Worm (Caenorhabditis elegans) whole organism, young adult: ENCODE data around the gene nhr-228.
"Not testable (repeated sequence)": the region's sequence is repeated elsewhere in the genome, so short reads cannot be mapped to it uniquely, and the experiment has no call there.

Experiments
- B0261.1 ChIP-seq: sonication (generic microtip); optimal IDR thresholded peaks from 2 replicates; lab custom pipeline; 2016; ENCODE audit warnings: mild to moderate bottlenecking, missing genetic modification characterization, moderate library complexity, missing compliant biosample characterization
- C17E4.6 ChIP-seq: fragments of 200-800 bp; sonication (Bioruptor generic); IDR thresholded peaks from 2 replicates; pipeline ENCODE4 v1.3.6; 2022; ENCODE audit warnings: missing genetic modification reagents, missing genetic modification characterization, missing compliant biosample characterization
- F39B2.1 ChIP-seq: fragments of 200-800 bp; sonication (Bioruptor generic); IDR thresholded peaks from 2 replicates; pipeline ENCODE4 v1.3.6; 2022; ENCODE audit warnings: missing genetic modification reagents, missing genetic modification characterization, missing compliant biosample characterization
- T26A5.8 ChIP-seq: sonication (generic microtip); optimal IDR thresholded peaks from 2 replicates; lab custom pipeline; 2016; ENCODE audit warnings: missing genetic modification characterization, missing compliant biosample characterization
- Y53F4B.3 ChIP-seq: fragments of 200-800 bp; sonication (Bioruptor generic); IDR thresholded peaks from 2 replicates; pipeline ENCODE4 v1.3.6; 2022; ENCODE audit warnings: missing genetic modification reagents, missing genetic modification characterization, missing compliant biosample characterization
- Y53G8AR.9 ChIP-seq: fragments of 200-800 bp; sonication (Bioruptor generic); conservative IDR thresholded peaks from 2 replicates; pipeline ENCODE4 v1.3.6; 2022; ENCODE audit warnings: missing genetic modification reagents, missing genetic modification characterization, missing compliant biosample characterization
- Y56A3A.18 ChIP-seq: fragments of 200-800 bp; sonication (Bioruptor generic); IDR thresholded peaks from 2 replicates; pipeline ENCODE4 v1.3.6; 2022; ENCODE audit warnings: missing genetic modification reagents, missing genetic modification characterization, missing compliant biosample characterization
- Y79H2A.3 ChIP-seq: fragments of 200-800 bp; sonication (Bioruptor generic); conservative IDR thresholded peaks from 2 replicates; pipeline ENCODE4 v1.3.6; 2022; ENCODE audit warnings: missing genetic modification reagents, missing genetic modification characterization, missing compliant biosample characterization
- akir-1 ChIP-seq: fragments of 200-800 bp; sonication (Bioruptor generic); optimal IDR thresholded peaks from 2 replicates; lab custom pipeline; 2018; ENCODE audit warnings: mild to moderate bottlenecking, missing genetic modification characterization, moderate library complexity, missing compliant biosample characterization
- aptf-3 ChIP-seq: fragments of 200-800 bp; sonication (Bioruptor generic); IDR thresholded peaks from 2 replicates; pipeline ENCODE4 v1.3.6; 2022; ENCODE audit warnings: missing genetic modification characterization, missing compliant biosample characterization
- atf-7 ChIP-seq: sonication (generic microtip); optimal IDR thresholded peaks from 2 replicates; lab custom pipeline; 2017; ENCODE audit warnings: mild to moderate bottlenecking, missing genetic modification characterization, missing compliant biosample characterization
- athp-1 ChIP-seq: sonication (generic microtip); optimal IDR thresholded peaks from 2 replicates; lab custom pipeline; 2017; ENCODE audit warnings: mild to moderate bottlenecking, missing genetic modification characterization, missing compliant biosample characterization
- ccch-3 ChIP-seq: fragments of 200-800 bp; sonication (Bioruptor generic); optimal IDR thresholded peaks from 2 replicates; lab custom pipeline; 2018; ENCODE audit warnings: mild to moderate bottlenecking, missing genetic modification characterization, missing compliant biosample characterization
- ceh-91 ChIP-seq: fragments of 200-800 bp; sonication (Bioruptor generic); IDR thresholded peaks from 2 replicates; pipeline ENCODE4 v1.3.6; 2022; ENCODE audit warnings: missing genetic modification reagents, missing genetic modification characterization, missing compliant biosample characterization
- egl-44 ChIP-seq: fragments of 200-800 bp; sonication (Bioruptor generic); IDR thresholded peaks from 2 replicates; pipeline ENCODE4 v1.3.6; 2022; ENCODE audit warnings: missing genetic modification reagents, missing genetic modification characterization, missing compliant biosample characterization
- him-1 ChIP-seq: sonication (generic microtip); optimal IDR thresholded peaks from 2 replicates; lab custom pipeline; 2016; ENCODE audit warnings: missing genotype, missing genetic modification reagents, missing genetic modification characterization, missing compliant biosample characterization
- hlh-12 ChIP-seq: sonication (generic microtip); optimal IDR thresholded peaks from 2 replicates; lab custom pipeline; 2016; ENCODE audit warnings: missing genetic modification characterization, missing compliant biosample characterization
- hmg-20 ChIP-seq: fragments of 200-800 bp; sonication (Bioruptor generic); IDR thresholded peaks from 2 replicates; pipeline ENCODE4 v1.3.6; 2022; ENCODE audit warnings: missing genetic modification reagents, missing genetic modification characterization, missing compliant biosample characterization
- hsf-1 ChIP-seq: fragments of 200-800 bp; sonication (Bioruptor generic); IDR thresholded peaks from 2 replicates; pipeline ENCODE4 v1.3.6; 2022; ENCODE audit warnings: missing genetic modification reagents, missing genetic modification characterization, missing compliant biosample characterization
- lsl-1 ChIP-seq: fragments of 200-800 bp; sonication (Bioruptor generic); optimal IDR thresholded peaks from 2 replicates; lab custom pipeline; 2018; ENCODE audit warnings: mild to moderate bottlenecking, missing genetic modification characterization, moderate library complexity, missing compliant biosample characterization
- lsy-27 ChIP-seq: sonication (generic microtip); optimal IDR thresholded peaks from 2 replicates; lab custom pipeline; 2017; ENCODE audit warnings: missing genetic modification characterization, mild to moderate bottlenecking, missing compliant biosample characterization, antibody characterized with exemption, missing genotype, borderline replicate concordance; ENCODE audit not compliant: insufficient read depth
- madf-6 ChIP-seq: fragments of 200-800 bp; sonication (Bioruptor generic); IDR thresholded peaks from 2 replicates; pipeline ENCODE4 v1.3.6; 2022; ENCODE audit warnings: missing genetic modification reagents, missing genetic modification characterization, missing compliant biosample characterization
- madf-8 ChIP-seq: fragments of 200-800 bp; sonication (Bioruptor generic); conservative IDR thresholded peaks from 2 replicates; pipeline ENCODE4 v1.3.6; 2022; ENCODE audit warnings: missing genetic modification reagents, missing genetic modification characterization, missing compliant biosample characterization
- nfyb-1 ChIP-seq: fragments of 200-800 bp; sonication (Bioruptor generic); IDR thresholded peaks from 2 replicates; pipeline ENCODE4 v1.3.6; 2022; ENCODE audit warnings: missing genetic modification reagents, missing genetic modification characterization, missing compliant biosample characterization
- nhr-80 ChIP-seq: sonication (generic microtip); optimal IDR thresholded peaks from 2 replicates; lab custom pipeline; 2016; ENCODE audit warnings: missing genetic modification characterization, missing compliant biosample characterization
- rec-8 ChIP-seq, 2 experiments: sonication (generic microtip); optimal IDR thresholded peaks; 2 replicates each; lab custom pipeline; 2016; ENCODE audit warnings: mild to moderate bottlenecking in 2 of 2, missing genetic modification characterization in 2 of 2, missing genetic modification reagents in 2 of 2, missing genotype in 2 of 2, missing biosample characterization in 1 of 2, missing compliant biosample characterization in 1 of 2, moderate library complexity in 1 of 2
- rpc-1 ChIP-seq, 2 experiments: fragments of 150-350 bp in 1 of 2; sonication (generic microtip) in 1 of 2; optimal IDR thresholded peaks; 2 replicates each; lab custom pipeline; 2014 to 2018; ENCODE audit warnings: missing biosample characterization in 1 of 2, missing genetic modification characterization in 1 of 2, missing genetic modification reagents in 1 of 2, missing genotype in 1 of 2
- sdz-38 ChIP-seq: sonication (generic microtip); optimal IDR thresholded peaks from 2 replicates; lab custom pipeline; 2016; ENCODE audit warnings: missing genotype, missing genetic modification characterization, missing compliant biosample characterization
- snpc-3.4 ChIP-seq: sonication (generic microtip); optimal IDR thresholded peaks from 2 replicates; lab custom pipeline; 2017; ENCODE audit warnings: missing genetic modification characterization, mild to moderate bottlenecking, missing compliant biosample characterization, antibody characterized with exemption, moderate library complexity, missing genotype, missing genetic modification reagents
- somi-1 ChIP-seq: fragments of 200-800 bp; sonication (Bioruptor generic); optimal IDR thresholded peaks from 2 replicates; lab custom pipeline; 2018; ENCODE audit warnings: mild to moderate bottlenecking, missing genetic modification characterization, missing compliant biosample characterization
- sptf-2 ChIP-seq: fragments of 200-800 bp; sonication (Bioruptor generic); optimal IDR thresholded peaks from 2 replicates; lab custom pipeline; 2018; ENCODE audit warnings: mild to moderate bottlenecking, missing genetic modification characterization, missing compliant biosample characterization
- tbp1 ChIP-seq: fragments of 200-800 bp; sonication (Bioruptor generic); optimal IDR thresholded peaks from 2 replicates; lab custom pipeline; 2018; ENCODE audit warnings: mild to moderate bottlenecking, missing genetic modification characterization, missing compliant biosample characterization
- ztf-22 ChIP-seq: fragments of 200-800 bp; sonication (Bioruptor generic); optimal IDR thresholded peaks from 2 replicates; lab custom pipeline; 2018; ENCODE audit warnings: mild to moderate bottlenecking, missing genetic modification characterization, moderate library complexity, missing compliant biosample characterization

Gene nhr-228

ce11 chrV:2325052-2325451 lies 43.5 kb downstream of the nhr-228 start, which contains the start of gene pud-3:
pud-3 (minus strand) TSS chrV:2325152.
- TF ChIP-seq somi-1 (GFP tag; lab: Kevin White, UChicago), result no peak
- TF ChIP-seq sdz-38 (tag; lab: Kevin White, UChicago), result no peak
- TF ChIP-seq Y79H2A.3 (GFP tag; lab: Robert Waterston, UW), result no peak
- no peak for TF ChIP-seq hlh-12 (tag; lab: Kevin White, UChicago)
- no peak for TF ChIP-seq hsf-1
- no peak for TF ChIP-seq Y53G8AR.9 (GFP tag; lab: Robert Waterston, UW)
- no peak for TF ChIP-seq akir-1 (GFP tag; lab: Kevin White, UChicago)
- TF ChIP-seq C17E4.6 (GFP tag; lab: Robert Waterston, UW), result no peak
- no peak for TF ChIP-seq sptf-2
- no peak for TF ChIP-seq madf-6 (GFP tag; lab: Robert Waterston, UW)

- TF ChIP-seq ztf-22 (GFP tag; lab: Kevin White, UChicago) (no peak), hmg-20 (GFP tag; lab: Robert Waterston, UW) (no peak), F39B2.1 (no peak), Y56A3A.18 (no peak), lsy-27 (no peak), madf-8 (GFP tag; lab: Robert Waterston, UW) (no peak), C17E4.6 (GFP tag; lab: Robert Waterston, UW) (no peak), T26A5.8 (tag; lab: Kevin White, UChicago) (no peak), egl-44 (GFP tag; lab: Robert Waterston, UW) (no peak), Y53F4B.3 (GFP tag; lab: Robert Waterston, UW) (no peak), athp-1 (no peak), rec-8 (tag; optimal IDR thresholded peaks at IDR 0.05; lab: Kevin White, UChicago) (no peak), ccch-3 (GFP tag; lab: Kevin White, UChicago) (no peak), lsl-1 (GFP tag; lab: Kevin White, UChicago) (no peak), nhr-80 (tag; lab: Kevin White, UChicago) (no peak), ceh-91 (no peak), madf-6 (GFP tag; lab: Robert Waterston, UW) (no peak), snpc-3.4 (tag; lab: Kevin White, UChicago) (no peak), aptf-3 (GFP tag; lab: Robert Waterston, UW) (no peak)
Measured at ce11 chrV:2326378-2326777, 44.8 kb downstream of the nhr-228 start, which contains the start of gene pud-4. pud-4 (plus strand) TSS chrV:2326678.

- TF ChIP-seq nhr-80 (tag; lab: Kevin White, UChicago) (peak; percentile 83), atf-7 (tag; lab: Kevin White, UChicago) (peak; percentile 35), him-1 (tag; lab: Kevin White, UChicago) (no peak), nfyb-1 (GFP tag; lab: Robert Waterston, UW) (0 out of 2 replicates have a peak, but pooled peaks have one; percentile 8)
- TF ChIP-seq, all 124 proteins: peak for 3
Measured at ce11 chrV:2327124-2327523, 45.6 kb downstream of the nhr-228 start.

ce11 chrV:2327814-2328213 lies 46.3 kb downstream of the nhr-228 start:
- TF ChIP-seq rpc-1 (optimal IDR thresholded peaks at IDR 0.05; lab: Kevin White, UChicago), result not testable (repeated sequence)
- TF ChIP-seq rpc-1 (tag; optimal IDR thresholded peaks at IDR 0.05; lab: Kevin White, UChicago), result peak; percentile 43
- peak; percentile 53 for TF ChIP-seq B0261.1 (tag; lab: Kevin White, UChicago)
- peak; percentile 68 for TF ChIP-seq tbp1 (GFP tag; lab: Kevin White, UChicago)
